Worm (Caenorhabditis elegans) whole organism, L1 larva: ENCODE measurements around the gene T24C2.5.

Source experiments
- ama-1 ChIP-seq: fragments of 150-350 bp; optimal IDR thresholded peaks from 2 replicates; lab custom pipeline; 2014
- isw-1 ChIP-seq: fragments of 200-800 bp; sonication (Bioruptor generic); IDR thresholded peaks from 2 replicates; pipeline ENCODE4 v1.3.6; 2022; ENCODE audit warnings: missing genetic modification characterization, missing compliant biosample characterization
- lin-35 ChIP-seq, 2 experiments: fragments of 150-350 bp; optimal IDR thresholded peaks; 2 replicates each; lab custom pipeline; 2014; ENCODE audit warnings: missing biosample characterization in 2 of 2, missing genetic modification characterization in 2 of 2, missing genetic modification reagents in 2 of 2
- lin-39 ChIP-seq: fragments of 150-350 bp; optimal IDR thresholded peaks from 2 replicates; lab custom pipeline; 2014; ENCODE audit warnings: missing biosample characterization, missing genetic modification reagents, missing genetic modification characterization
- lsy-2 ChIP-seq, 2 experiments: fragments of 150-350 bp; optimal IDR thresholded peaks; 2 replicates each; lab custom pipeline; 2014; ENCODE audit warnings: missing biosample characterization in 2 of 2, missing genetic modification characterization in 2 of 2
- pqm-1 ChIP-seq: sonication (generic microtip); optimal IDR thresholded peaks from 3 replicates; lab custom pipeline; 2017; ENCODE audit warnings: missing biosample characterization, missing genetic modification characterization

- no peak for TF ChIP-seq lin-39 (tag; lab: Kevin White, UChicago)
- no peak for TF ChIP-seq lin-35 (GFP tag; optimal IDR thresholded peaks at IDR 0.05; lab: Kevin White, UChicago)
- TF ChIP-seq ama-1 = no peak
- no peak for TF ChIP-seq isw-1 (GFP tag; lab: Robert Waterston, UW)
- TF ChIP-seq lsy-2 (tag; optimal IDR thresholded peaks at IDR 0.05; lab: Kevin White, UChicago) = no peak
- TF ChIP-seq pqm-1 (tag; lab: Kevin White, UChicago) = no peak
Measured at ce11 chrX:14490486-14490885, 43.7 kb upstream of the T24C2.5 start.
